Worm (Caenorhabditis elegans) whole organism, L2 larva: ENCODE data around the gene C45G9.8.

Experiments used
- fos-1 ChIP-seq: fragments of 150-350 bp; optimal IDR thresholded peaks from 2 replicates; lab custom pipeline; 2014; ENCODE audit warnings: missing biosample characterization, missing genetic modification characterization
- lsy-2 ChIP-seq, 2 experiments: fragments of 150-350 bp in 1 of 2; sonication (generic microtip) in 1 of 2; optimal IDR thresholded peaks; 2 replicates each; lab custom pipeline; 2014 to 2017; ENCODE audit warnings: missing biosample characterization in 2 of 2, missing genetic modification characterization in 2 of 2
- snpc-4 ChIP-seq: fragments of 150-350 bp; optimal IDR thresholded peaks from 2 replicates; lab custom pipeline; 2014; ENCODE audit warnings: missing biosample characterization, missing genetic modification characterization
- unc-55 ChIP-seq: fragments of 150-350 bp; sonication (generic microtip); optimal IDR thresholded peaks from 3 replicates; lab custom pipeline; 2014; ENCODE audit warnings: missing biosample characterization, missing genetic modification reagents, missing genetic modification characterization
- ztf-4 ChIP-seq: fragments of 150-350 bp; optimal IDR thresholded peaks from 2 replicates; lab custom pipeline; 2014; ENCODE audit warnings: missing biosample characterization, missing genetic modification characterization

ce11 chrIII:5077150-5077814 is 23.8 kb upstream of the C45G9.8 start, which contains the start of gene alh-1:
- TF ChIP-seq snpc-4 (no peak), fos-1 (tag; lab: Kevin White, UChicago) (peak; percentile 69), lsy-2 (tag; optimal IDR thresholded peaks at IDR 0.05; lab: Kevin White, UChicago) (peak in 1 of 2 experiments; percentile 32), unc-55 (GFP tag; lab: Kevin White, UChicago) (no peak), ztf-4 (tag; lab: Kevin White, UChicago) (no peak)
